Worm (Caenorhabditis elegans): ENCODE results near the gene Y47D7A.18.

Y47D7A.18 gene

DNA sequence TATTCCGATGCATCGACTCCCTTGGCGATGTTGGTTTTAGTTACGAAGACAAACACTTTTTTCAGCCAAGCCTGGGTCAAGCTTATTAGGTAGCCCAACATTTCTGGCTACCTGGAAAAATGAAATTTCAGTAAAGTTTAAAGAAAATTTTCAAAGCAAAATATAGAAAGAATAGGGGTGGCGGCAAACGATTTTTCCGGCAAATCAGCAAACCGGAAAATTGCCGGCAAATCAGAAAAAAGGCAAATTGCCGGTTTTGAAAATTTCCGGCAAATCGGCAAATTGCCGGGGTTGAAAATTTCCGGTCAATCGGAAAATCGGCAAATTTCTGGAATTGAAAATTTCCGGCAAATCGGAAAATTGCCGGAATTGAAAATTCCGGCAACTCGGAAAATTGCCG is 39.0 kb downstream of the Y47D7A.18 start, which contains the start of gene F32D1.8:
F32D1.8 (minus strand) TSS at position 101 of the 400 bp plus-strand sequence.
- TF ChIP-seq aha-1 (tag) (peak; percentile 69), fkh-10 (GFP tag; optimal IDR thresholded peaks at IDR 0.05) (no peak)

DNA sequence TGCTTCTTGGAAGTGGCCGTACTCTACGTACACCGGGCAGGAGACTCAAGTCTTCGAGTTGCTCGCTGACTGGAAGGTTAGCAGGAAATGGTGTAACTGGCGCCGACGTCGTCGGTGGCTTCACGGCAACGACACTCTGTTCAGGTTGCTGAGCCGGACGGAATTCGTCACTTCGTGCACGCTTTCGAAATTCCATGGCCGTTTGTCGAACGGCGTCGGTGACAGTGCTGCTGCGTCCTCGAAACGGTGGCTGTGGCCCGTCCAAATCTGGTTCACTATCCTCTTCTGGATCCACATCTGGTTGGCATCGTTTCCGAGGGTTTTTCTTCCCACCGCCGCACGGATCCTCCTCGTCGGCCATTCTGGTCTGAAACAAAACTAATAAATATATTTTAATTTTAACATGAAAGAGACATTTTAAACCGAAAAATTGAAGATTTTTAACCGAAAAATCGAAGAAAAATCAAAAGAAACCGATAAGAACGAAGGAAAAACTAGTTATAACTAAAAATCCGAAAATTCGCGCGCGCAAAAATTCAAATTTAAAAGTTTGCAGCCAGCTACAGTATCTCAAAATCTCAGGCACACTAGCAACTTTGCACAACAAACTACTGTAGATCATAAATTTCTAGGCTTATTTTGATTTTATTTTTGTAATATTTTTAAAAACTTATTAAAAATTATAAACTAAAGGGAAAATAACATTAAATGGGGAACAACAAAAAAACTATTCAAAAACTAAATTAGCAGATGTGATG is 40.6 kb downstream of the Y47D7A.18 start, which contains the start of gene F32D1.7:
F32D1.7 (minus strand) TSS at position 367 of the 758 bp plus-strand sequence.
- TF ChIP-seq set-16 (GFP tag; IDR thresholded peaks at IDR 0.05) (peak; percentile 53; the same call in 1 of the 2 replicates), F49E8.2 (tag; optimal IDR thresholded peaks at IDR 0.05; ENCODE audit: borderline replicate concordance) (peak; percentile 13), mxl-2 (GFP tag; conservative IDR thresholded peaks at IDR 0.05) (no peak), gei-8 (GFP tag; optimal IDR thresholded peaks at IDR 0.05) (no peak), lin-15B (tag; optimal IDR thresholded peaks at IDR 0.05) (no peak), ama-1 (optimal IDR thresholded peaks at IDR 0.05) (no peak), unc-130 (GFP tag; optimal IDR thresholded peaks at IDR 0.05) (peak; percentile 51), aha-1 (tag) (peak; percentile 22), ZK546.5 (tag; optimal IDR thresholded peaks at IDR 0.05) (no peak), lin-38 (GFP tag; IDR thresholded peaks at IDR 0.05) (peak; percentile 56), egl-43 (GFP tag; IDR thresholded peaks at IDR 0.05) (no peak), snpc-4 (tag; optimal IDR thresholded peaks at IDR 0.05) (no peak), Y105C5A.15 (GFP tag; IDR thresholded peaks at IDR 0.05) (no peak), ztf-11 (tag; optimal IDR thresholded peaks at IDR 0.05) (no peak), Y48G9A.11 (GFP tag; IDR thresholded peaks at IDR 0.05) (peak; percentile 27; the same call in 1 of the 2 replicates), unc-62 (GFP tag; optimal IDR thresholded peaks at IDR 0.05 in 1 of 2) (peak in 1 of 2 experiments; percentile 32), unc-62 (tag; optimal IDR thresholded peaks at IDR 0.05) (no peak)

DNA sequence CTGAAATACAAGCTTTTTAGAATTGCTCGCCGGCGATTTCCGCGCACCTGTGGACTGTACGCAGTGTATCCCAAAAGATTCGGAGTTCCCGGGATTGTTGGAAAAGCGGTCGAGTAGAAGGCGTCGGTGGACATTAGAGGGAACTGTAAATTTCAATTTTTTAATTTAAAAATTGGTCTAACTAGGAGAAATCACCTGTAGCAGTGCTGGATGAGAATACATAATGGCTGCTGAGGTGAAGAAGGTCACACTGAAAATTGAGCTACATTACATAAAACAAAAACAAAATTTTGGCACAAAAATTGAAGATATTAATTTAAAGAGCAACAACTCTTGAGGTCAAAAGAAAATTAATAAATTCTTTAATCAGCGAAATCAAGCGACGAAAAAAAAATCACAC is 42.0 kb downstream of the Y47D7A.18 start, which contains the start of gene neg-1:
neg-1 (minus strand) TSS at position 250 of the 400 bp plus-strand sequence.
- peak in 1 of 2 experiments; percentile 44 for TF ChIP-seq unc-62 (GFP tag; optimal IDR thresholded peaks at IDR 0.05 in 1 of 2)
- no peak for TF ChIP-seq unc-62 (tag; optimal IDR thresholded peaks at IDR 0.05)
- no peak for TF ChIP-seq R02D3.7 (tag; optimal IDR thresholded peaks at IDR 0.05)
- TF ChIP-seq skn-1 (tag; optimal IDR thresholded peaks at IDR 0.05): no peak
- no peak for TF ChIP-seq nhr-41 (GFP tag; IDR thresholded peaks at IDR 0.05)

DNA sequence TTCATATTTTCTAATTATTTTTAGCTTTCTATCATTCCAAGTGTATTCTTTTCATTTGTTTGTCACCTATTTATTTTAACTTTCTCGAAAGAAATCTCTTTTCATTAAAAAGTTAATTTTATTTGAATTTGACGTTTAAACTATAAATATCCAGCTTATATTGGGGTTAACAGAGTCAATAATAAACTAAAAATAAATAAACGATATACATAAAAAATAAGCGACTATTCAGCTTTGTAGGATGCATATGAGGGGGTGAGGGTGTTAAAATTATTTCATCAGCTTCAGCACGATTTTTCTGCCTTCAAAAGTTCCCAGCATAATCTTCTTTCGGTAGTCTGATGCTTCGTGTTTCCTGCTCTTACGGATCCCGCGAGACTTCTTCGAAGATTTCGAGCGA is 43.0 kb downstream of the Y47D7A.18 start:
- TF ChIP-seq lin-1 (GFP tag; IDR thresholded peaks at IDR 0.05) (no peak), lin-38 (GFP tag; IDR thresholded peaks at IDR 0.05) (peak; percentile 42)

DNA sequence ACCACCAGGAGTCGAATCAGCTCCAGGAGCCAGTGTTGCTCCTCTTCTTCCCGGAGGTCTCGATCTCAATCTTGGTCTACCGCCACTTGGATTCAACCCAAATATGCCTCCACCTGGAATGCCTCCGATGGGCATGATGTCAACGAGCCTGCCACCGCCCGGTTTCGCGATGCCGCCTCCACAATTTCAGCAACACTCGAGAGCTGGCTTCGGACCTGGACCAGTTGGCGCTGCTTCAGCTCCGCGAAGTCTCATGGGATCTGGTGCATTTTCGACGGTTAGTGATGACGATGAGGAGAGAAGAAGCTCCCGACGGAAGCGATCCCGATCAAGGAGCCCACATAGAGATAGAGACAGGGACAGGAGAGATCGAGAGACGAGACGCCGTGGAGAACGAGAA is 43.6 kb downstream of the Y47D7A.18 start:
- TF ChIP-seq set-16 (GFP tag; IDR thresholded peaks at IDR 0.05) (peak; percentile 88), zag-1 (tag; optimal IDR thresholded peaks at IDR 0.05) (no peak)

DNA sequence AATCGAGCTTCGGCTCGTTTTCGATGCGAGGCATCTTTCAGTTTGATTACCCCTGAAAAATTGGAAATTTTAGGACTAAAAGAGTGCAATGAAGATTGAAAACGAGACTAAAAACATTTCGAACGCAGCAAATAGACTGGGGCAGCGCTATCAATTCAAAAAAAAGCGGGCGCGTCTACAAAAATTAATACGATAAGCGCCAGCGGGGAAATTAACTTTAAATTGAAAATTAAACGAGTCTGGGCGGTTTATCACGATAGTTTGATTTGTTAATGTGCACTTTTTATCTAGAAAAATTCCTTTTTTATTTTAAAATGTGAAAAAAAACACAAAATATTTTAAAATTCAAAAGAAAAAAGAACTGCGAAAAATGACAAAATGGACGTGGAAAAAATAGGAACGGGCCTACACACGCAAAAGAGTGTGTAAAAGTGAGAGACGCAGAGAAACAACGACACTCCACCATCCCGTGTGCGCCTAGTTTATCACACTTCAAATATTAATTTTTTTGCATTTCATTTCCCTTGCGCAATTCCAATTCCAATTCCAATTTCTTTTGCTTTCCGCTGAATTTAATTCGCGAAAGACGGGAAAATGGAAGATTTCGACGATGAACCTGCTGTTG is 45.2 kb downstream of the Y47D7A.18 start, which contains the start of the genes gmpr-1 and fipp-1:
gmpr-1 (minus strand) TSS at position 75 of the 625 bp plus-strand sequence.
fipp-1 (plus strand) TSS at position 499 of the 625 bp plus-strand sequence.
- TF ChIP-seq T20F7.1 (GFP tag; optimal IDR thresholded peaks at IDR 0.05) (peak; percentile 99), hlh-30 (tag; optimal IDR thresholded peaks at IDR 0.05; ENCODE audit: insufficient read depth) (peak; percentile 42), lir-3 (tag; optimal IDR thresholded peaks at IDR 0.05) (no peak), mdl-1 (tag; optimal IDR thresholded peaks at IDR 0.05) (peak in 1 of 2 experiments; percentile 8), hlh-11 (tag; optimal IDR thresholded peaks at IDR 0.05) (peak; percentile 23), Y48G9A.11 (GFP tag; IDR thresholded peaks at IDR 0.05) (peak; percentile 80), nhr-25 (tag; optimal IDR thresholded peaks at IDR 0.05; ENCODE audit: borderline replicate concordance, insufficient read depth) (peak; percentile 5), lin-38 (GFP tag; IDR thresholded peaks at IDR 0.05) (peak; percentile 31; the same call in 1 of the 2 replicates), hmg-1.1 (GFP tag; IDR thresholded peaks at IDR 0.05) (peak; percentile 53), dpl-1 (GFP tag; optimal IDR thresholded peaks at IDR 0.05) (peak; percentile 67), pha-4 (GFP tag; IDR thresholded peaks at IDR 0.05) (0 out of 2 replicates have a peak, but pooled peaks have one; percentile 26), pha-4 (tag; optimal IDR thresholded peaks at IDR 0.05) (no peak), mes-2 (tag; optimal IDR thresholded peaks at IDR 0.05; ENCODE audit: poor library complexity, severe bottlenecking) (peak; percentile 60), lsy-2 (tag; optimal IDR thresholded peaks at IDR 0.05) (peak in 1 of 2 experiments; percentile 73), nhr-10 (tag; optimal IDR thresholded peaks at IDR 0.05) (no peak), zip-11 (GFP tag; IDR thresholded peaks at IDR 0.05) (no peak), ama-1 (optimal IDR thresholded peaks at IDR 0.05) (no peak), pqm-1 (tag; optimal IDR thresholded peaks at IDR 0.05) (peak; percentile 67), dve-1 (tag; optimal IDR thresholded peaks at IDR 0.05; ENCODE audit: insufficient read depth) (peak; percentile 51)
